Worm (Caenorhabditis elegans) whole organism, young adult: Measurements from ENCODE around the gene col-109.

Experiments
- C06A6.2 ChIP-seq: fragments of 200-800 bp; sonication (Bioruptor generic); conservative IDR thresholded peaks from 2 replicates; pipeline ENCODE4 v1.3.6; 2022; ENCODE audit warnings: missing genetic modification characterization, missing compliant biosample characterization
- F22D6.2 ChIP-seq: sonication (generic microtip); optimal IDR thresholded peaks from 2 replicates; lab custom pipeline; 2016; ENCODE audit warnings: mild to moderate bottlenecking, missing genetic modification characterization, missing compliant biosample characterization
- F39B2.1 ChIP-seq: fragments of 200-800 bp; sonication (Bioruptor generic); IDR thresholded peaks from 2 replicates; pipeline ENCODE4 v1.3.6; 2022; ENCODE audit warnings: missing genetic modification reagents, missing genetic modification characterization, missing compliant biosample characterization
- F49E8.2 ChIP-seq: sonication (generic microtip); optimal IDR thresholded peaks from 3 replicates; lab custom pipeline; 2017; ENCODE audit warnings: missing genetic modification characterization, mild to moderate bottlenecking, missing compliant biosample characterization, antibody characterized with exemption, moderate library complexity; ENCODE audit not compliant: insufficient read depth
- F52B5.7 ChIP-seq: sonication (generic microtip); optimal IDR thresholded peaks from 2 replicates; lab custom pipeline; 2016; ENCODE audit warnings: mild to moderate bottlenecking, missing genetic modification characterization, missing compliant biosample characterization
- F57A8.1 ChIP-seq: fragments of 200-800 bp; sonication (Bioruptor generic); optimal IDR thresholded peaks from 2 replicates; lab custom pipeline; 2018; ENCODE audit warnings: mild to moderate bottlenecking, missing genetic modification characterization, moderate library complexity, missing compliant biosample characterization
- ZK185.1 ChIP-seq: sonication (generic microtip); optimal IDR thresholded peaks from 2 replicates; lab custom pipeline; 2016; ENCODE audit warnings: mild to moderate bottlenecking, missing genetic modification characterization, missing compliant biosample characterization; ENCODE audit not compliant: poor library complexity, severe bottlenecking
- akir-1 ChIP-seq: fragments of 200-800 bp; sonication (Bioruptor generic); optimal IDR thresholded peaks from 2 replicates; lab custom pipeline; 2018; ENCODE audit warnings: mild to moderate bottlenecking, missing genetic modification characterization, moderate library complexity, missing compliant biosample characterization
- aptf-2 ChIP-seq: fragments of 200-800 bp; sonication (Bioruptor generic); conservative IDR thresholded peaks from 2 replicates; pipeline ENCODE4 v1.3.6; 2022; ENCODE audit warnings: missing genetic modification reagents, missing genetic modification characterization, missing compliant biosample characterization
- athp-1 ChIP-seq: sonication (generic microtip); optimal IDR thresholded peaks from 2 replicates; lab custom pipeline; 2017; ENCODE audit warnings: mild to moderate bottlenecking, missing genetic modification characterization, missing compliant biosample characterization
- attf-3 ChIP-seq: fragments of 200-800 bp; sonication (Bioruptor generic); conservative IDR thresholded peaks from 2 replicates; pipeline ENCODE4 v1.3.6; 2022; ENCODE audit warnings: missing genetic modification reagents, missing genetic modification characterization, missing compliant biosample characterization
- cebp-1 ChIP-seq, 2 experiments: fragments of 200-800 bp in 1 of 2; sonication (Bioruptor generic) in 1 of 2; sonication (generic microtip) in 1 of 2; IDR thresholded peaks in 1 of 2; optimal IDR thresholded peaks in 1 of 2; 2 replicates each; pipeline versions ENCODE4 v1.3.6 to Lab custom; 2017 to 2022; ENCODE audit warnings: missing compliant biosample characterization in 2 of 2, missing genetic modification characterization in 2 of 2, mild to moderate bottlenecking in 1 of 2, missing genetic modification reagents in 1 of 2, moderate library complexity in 1 of 2
- egl-18 ChIP-seq: fragments of 200-800 bp; sonication (Bioruptor generic); IDR thresholded peaks from 2 replicates; pipeline ENCODE4 v1.3.6; 2022; ENCODE audit warnings: missing genetic modification reagents, missing genetic modification characterization, missing compliant biosample characterization
- fkh-3 ChIP-seq: sonication (generic microtip); optimal IDR thresholded peaks from 2 replicates; lab custom pipeline; 2016; ENCODE audit warnings: mild to moderate bottlenecking, missing genetic modification characterization, missing compliant biosample characterization
- him-1 ChIP-seq: sonication (generic microtip); optimal IDR thresholded peaks from 2 replicates; lab custom pipeline; 2016; ENCODE audit warnings: missing genotype, missing genetic modification reagents, missing genetic modification characterization, missing compliant biosample characterization
- hmg-1.2 ChIP-seq: fragments of 200-800 bp; sonication (Bioruptor generic); IDR thresholded peaks from 2 replicates; pipeline ENCODE4 v1.3.6; 2022; ENCODE audit warnings: missing genetic modification reagents, missing genetic modification characterization, missing compliant biosample characterization
- lag-1 ChIP-seq: fragments of 200-800 bp; sonication (Bioruptor generic); IDR thresholded peaks from 2 replicates; pipeline ENCODE4 v1.3.6; 2022; ENCODE audit warnings: missing genetic modification reagents, missing genetic modification characterization, missing compliant biosample characterization
- lsy-27 ChIP-seq: sonication (generic microtip); optimal IDR thresholded peaks from 2 replicates; lab custom pipeline; 2017; ENCODE audit warnings: missing genetic modification characterization, mild to moderate bottlenecking, missing compliant biosample characterization, antibody characterized with exemption, missing genotype, borderline replicate concordance; ENCODE audit not compliant: insufficient read depth
- madf-6 ChIP-seq: fragments of 200-800 bp; sonication (Bioruptor generic); IDR thresholded peaks from 2 replicates; pipeline ENCODE4 v1.3.6; 2022; ENCODE audit warnings: missing genetic modification reagents, missing genetic modification characterization, missing compliant biosample characterization
- mel-28 ChIP-seq: sonication (generic microtip); optimal IDR thresholded peaks from 2 replicates; lab custom pipeline; 2016; ENCODE audit warnings: borderline replicate concordance, mild to moderate bottlenecking, missing genetic modification characterization, missing compliant biosample characterization
- nhr-120 ChIP-seq: fragments of 200-800 bp; sonication (Bioruptor generic); IDR thresholded peaks from 2 replicates; pipeline ENCODE4 v1.3.6; 2022; ENCODE audit warnings: missing genetic modification characterization, missing compliant biosample characterization
- nhr-27 ChIP-seq: fragments of 200-800 bp; sonication (Bioruptor generic); optimal IDR thresholded peaks from 2 replicates; lab custom pipeline; 2018; ENCODE audit warnings: mild to moderate bottlenecking, missing genetic modification characterization, moderate library complexity, missing compliant biosample characterization
- pbrm-1 ChIP-seq: fragments of 200-800 bp; sonication (Bioruptor generic); IDR thresholded peaks from 2 replicates; pipeline ENCODE4 v1.3.6; 2022; ENCODE audit warnings: missing genetic modification reagents, missing genetic modification characterization, missing compliant biosample characterization
- rcor-1 ChIP-seq: fragments of 200-800 bp; sonication (Bioruptor generic); IDR thresholded peaks from 2 replicates; pipeline ENCODE4 v1.3.6; 2022; ENCODE audit warnings: missing genetic modification reagents, missing genetic modification characterization, missing compliant biosample characterization
- rec-8 ChIP-seq, 2 experiments: sonication (generic microtip); optimal IDR thresholded peaks; 2 replicates each; lab custom pipeline; 2016; ENCODE audit warnings: mild to moderate bottlenecking in 2 of 2, missing genetic modification characterization in 2 of 2, missing genetic modification reagents in 2 of 2, missing genotype in 2 of 2, missing biosample characterization in 1 of 2, missing compliant biosample characterization in 1 of 2, moderate library complexity in 1 of 2
- rpc-1 ChIP-seq, 2 experiments: fragments of 150-350 bp in 1 of 2; sonication (generic microtip) in 1 of 2; optimal IDR thresholded peaks; 2 replicates each; lab custom pipeline; 2014 to 2018; ENCODE audit warnings: missing biosample characterization in 1 of 2, missing genetic modification characterization in 1 of 2, missing genetic modification reagents in 1 of 2, missing genotype in 1 of 2
- snpc-3.4 ChIP-seq: sonication (generic microtip); optimal IDR thresholded peaks from 2 replicates; lab custom pipeline; 2017; ENCODE audit warnings: missing genetic modification characterization, mild to moderate bottlenecking, missing compliant biosample characterization, antibody characterized with exemption, moderate library complexity, missing genotype, missing genetic modification reagents
- snpc-4 ChIP-seq, 5 experiments: fragments of 150-350 bp in 1 of 5; sonication (generic microtip) in 4 of 5; optimal IDR thresholded peaks; 2 replicates each; lab custom pipeline; 2014 to 2018; ENCODE audit warnings: missing genetic modification characterization in 5 of 5, missing biosample characterization in 3 of 5, antibody characterized with exemption in 2 of 5, mild to moderate bottlenecking in 2 of 5, missing compliant biosample characterization in 2 of 5, missing genotype in 2 of 5, moderate library complexity in 2 of 5, missing genetic modification reagents in 1 of 5
- tbp1 ChIP-seq: fragments of 200-800 bp; sonication (Bioruptor generic); optimal IDR thresholded peaks from 2 replicates; lab custom pipeline; 2018; ENCODE audit warnings: mild to moderate bottlenecking, missing genetic modification characterization, missing compliant biosample characterization
- xnd-1 ChIP-seq: sonication (generic microtip); optimal IDR thresholded peaks from 2 replicates; lab custom pipeline; 2016; ENCODE audit warnings: missing genotype, missing genetic modification reagents, missing genetic modification characterization, missing compliant biosample characterization

The col-109 gene

DNA sequence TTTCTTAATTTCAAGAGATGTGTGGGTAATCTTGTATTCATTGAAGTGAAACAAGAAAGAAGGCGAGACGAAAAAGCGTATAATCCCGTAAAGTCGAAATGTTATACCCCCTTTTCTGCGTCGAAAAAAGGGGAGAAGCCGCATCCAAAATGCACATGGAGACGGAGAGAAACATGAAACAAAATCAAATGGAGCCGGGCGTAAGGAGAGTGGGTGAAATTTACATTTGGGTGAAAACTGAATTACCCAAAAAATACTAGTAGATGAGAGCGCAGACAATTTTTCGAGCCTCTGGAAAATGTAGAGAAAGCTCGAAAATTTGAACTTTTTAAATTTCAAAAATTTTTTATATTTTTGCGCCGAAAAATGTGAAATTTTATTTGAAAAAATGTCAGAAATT, 3.8 kb downstream of the col-109 start:
- no peak for TF ChIP-seq F52B5.7 (tag; lab: Kevin White, UChicago)
- no peak for TF ChIP-seq akir-1 (GFP tag; lab: Kevin White, UChicago)
- TF ChIP-seq, all 124 proteins: peak for 0

DNA sequence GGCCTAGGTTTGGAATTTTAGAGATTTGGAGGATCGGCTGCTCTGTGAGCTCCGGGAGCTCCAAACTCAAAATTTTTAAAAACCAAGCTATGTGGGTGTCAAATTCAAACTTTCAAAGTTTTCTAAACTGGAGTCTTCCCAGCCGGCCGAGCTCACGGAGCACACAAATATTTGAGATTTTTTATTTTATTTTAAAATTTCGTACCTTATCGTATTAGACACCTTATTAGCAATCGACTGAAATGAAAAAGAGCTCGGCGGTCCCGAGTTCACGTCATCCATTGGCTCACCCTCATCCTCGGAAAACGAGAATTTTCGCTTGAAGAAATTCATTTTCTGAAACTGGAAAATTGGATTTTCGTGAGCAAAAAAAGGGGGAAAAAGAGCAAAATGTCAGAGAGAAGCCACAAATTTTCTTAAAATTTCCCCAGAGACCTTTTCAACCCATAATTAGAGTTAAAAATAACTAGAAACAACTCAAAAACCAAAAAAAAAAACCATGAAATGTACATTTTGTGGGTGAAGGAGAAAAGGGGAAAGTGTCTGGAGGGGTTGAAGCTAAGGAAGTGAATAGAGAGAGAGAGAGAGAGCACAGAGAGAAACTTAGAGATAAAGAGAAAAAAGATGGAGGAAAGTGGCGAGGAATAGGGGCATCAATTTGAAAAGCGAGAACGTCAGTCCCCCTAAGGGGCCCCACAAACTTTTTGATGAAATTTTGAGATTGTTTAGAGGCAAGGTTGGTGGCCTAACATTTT, 5.1 kb downstream of the col-109 start, which contains the start of gene snn-1:
TSS of gene snn-1 (minus strand) at position 355 of the 755 bp plus-strand sequence.
- TF ChIP-seq F49E8.2 (tag; lab: Kevin White, UChicago) (no peak), aptf-2 (no peak), lag-1 (GFP tag; lab: Robert Waterston, UW) (no peak), snpc-4 (GFP tag; optimal IDR thresholded peaks at IDR 0.05; lab: Kevin White, UChicago) (no peak), snpc-4 (tag; optimal IDR thresholded peaks at IDR 0.05; lab: Kevin White, UChicago) (no peak), tbp1 (no peak), rcor-1 (no peak), fkh-3 (tag; lab: Kevin White, UChicago) (no peak), cebp-1 (GFP tag; IDR thresholded peaks at IDR 0.05; lab: Robert Waterston, UW) (no peak), cebp-1 (tag; optimal IDR thresholded peaks at IDR 0.05; lab: Kevin White, UChicago) (no peak), nhr-27 (no peak), rec-8 (tag; optimal IDR thresholded peaks at IDR 0.05; lab: Kevin White, UChicago) (no peak)
- TF ChIP-seq, all 124 proteins: peak for 0

DNA sequence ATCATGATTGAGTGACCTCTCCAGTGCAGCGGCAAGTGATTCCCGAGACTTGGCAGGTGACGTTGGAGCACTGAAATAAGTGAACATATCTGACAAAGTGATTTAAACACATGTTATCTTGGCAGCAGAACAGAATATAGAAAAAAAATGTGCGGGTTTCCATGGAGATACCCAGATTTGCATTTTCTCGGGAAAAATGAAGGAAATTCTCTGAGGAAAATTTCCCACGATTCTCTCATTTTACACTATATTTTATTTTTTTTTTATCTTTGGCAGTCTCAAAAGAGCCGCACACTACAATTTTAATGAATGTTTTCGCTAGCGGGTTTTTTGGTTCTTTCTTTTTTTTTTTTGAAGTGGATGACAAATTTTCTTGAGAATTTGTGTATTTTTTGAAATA, 6.2 kb downstream of the col-109 start:
- TF ChIP-seq athp-1, result no peak
- no peak for TF ChIP-seq snpc-3.4 (tag; lab: Kevin White, UChicago)
- TF ChIP-seq ZK185.1 (tag; lab: Kevin White, UChicago), result no peak
- TF ChIP-seq nhr-120 (GFP tag; lab: Robert Waterston, UW), result no peak
- no peak for TF ChIP-seq lsy-27 (tag; lab: Kevin White, UChicago)
- no peak for TF ChIP-seq tbp1
- TF ChIP-seq hmg-1.2 (GFP tag; lab: Robert Waterston, UW), result no peak
- no peak for TF ChIP-seq rpc-1 (optimal IDR thresholded peaks at IDR 0.05; lab: Kevin White, UChicago)
- TF ChIP-seq rpc-1 (tag; optimal IDR thresholded peaks at IDR 0.05; lab: Kevin White, UChicago), result no peak
- no peak for TF ChIP-seq madf-6 (GFP tag; lab: Robert Waterston, UW)
- no peak for TF ChIP-seq pbrm-1
- TF ChIP-seq F57A8.1 (GFP tag; lab: Kevin White, UChicago), result no peak
- TF ChIP-seq F39B2.1 (GFP tag; lab: Robert Waterston, UW), result no peak
- no peak for TF ChIP-seq C06A6.2 (GFP tag; lab: Robert Waterston, UW)
- TF ChIP-seq F22D6.2 (tag; lab: Kevin White, UChicago), result no peak
- TF ChIP-seq xnd-1, result no peak
- no peak for TF ChIP-seq him-1 (tag; lab: Kevin White, UChicago)
- TF ChIP-seq egl-18 (GFP tag; lab: Robert Waterston, UW), result no peak
- TF ChIP-seq mel-28 (tag; lab: Kevin White, UChicago), result no peak

DNA sequence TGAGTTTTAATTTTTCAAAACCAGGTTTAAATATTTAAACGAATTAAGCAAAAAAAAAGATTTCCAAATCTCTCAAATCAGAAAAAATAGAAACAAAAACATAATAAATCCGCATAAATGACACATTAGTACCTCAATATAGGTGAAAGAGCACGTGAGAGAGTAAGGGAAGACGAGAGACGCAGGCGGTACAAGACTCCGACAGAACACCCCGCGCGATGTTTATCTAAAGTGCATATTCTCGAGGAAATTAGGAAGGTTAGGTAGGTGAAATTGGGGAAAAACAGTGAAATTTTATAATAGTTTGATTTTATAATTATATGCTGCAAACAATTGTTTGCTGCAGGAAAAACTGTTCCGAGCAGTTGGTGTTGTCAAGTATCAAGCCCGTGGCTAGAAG, 15.4 kb downstream of the col-109 start:
- TF ChIP-seq mel-28 (tag; lab: Kevin White, UChicago) (no peak), hmg-1.2 (GFP tag; lab: Robert Waterston, UW) (peak; percentile 95), attf-3 (peak; percentile 84)
